Fruit fly (Drosophila melanogaster) whole organism, wandering third instar larva: Measurements from ENCODE around the gene Pitslre.

Experiments used
- GATAd ChIP-seq: sonication (Bioruptor generic); optimal IDR thresholded peaks from 2 replicates; lab custom pipeline; 2016; ENCODE audit warnings: missing biosample characterization, missing genetic modification characterization
- Hnf4 ChIP-seq: fragments of 200-800 bp; sonication (Bioruptor generic); optimal IDR thresholded peaks from 2 replicates; lab custom pipeline; 2016; ENCODE audit warnings: missing biosample characterization, mild to moderate bottlenecking, missing genetic modification characterization
- brk ChIP-seq: fragments of 200-800 bp; sonication (Bioruptor generic); optimal IDR thresholded peaks from 2 replicates; lab custom pipeline; 2016; ENCODE audit warnings: missing biosample characterization, mild to moderate bottlenecking, missing genetic modification characterization

- no peak for TF ChIP-seq brk (GFP tag; lab: Kevin White, UChicago)
- no peak for TF ChIP-seq GATAd (GFP tag; lab: Kevin White, UChicago)
- no peak for TF ChIP-seq Hnf4 (GFP tag; lab: Kevin White, UChicago)
These were observed 37.1 kb upstream of the Pitslre start for dm6 chr3L:20734258-20734624.
